Worm (Caenorhabditis elegans) whole organism, L1 larva: Measurements from ENCODE around the gene nhr-208.
"Not testable (repeated sequence)": the region's sequence is repeated elsewhere in the genome, so short reads cannot be mapped to it uniquely, and the experiment has no call there.

Experiments
- C04F5.9 ChIP-seq: sonication (generic microtip); optimal IDR thresholded peaks from 2 replicates; lab custom pipeline; 2016; ENCODE audit warnings: missing genetic modification characterization, missing compliant biosample characterization
- Y116A8C.19 ChIP-seq: sonication (generic microtip); optimal IDR thresholded peaks from 2 replicates; lab custom pipeline; 2016; ENCODE audit warnings: missing compliant biosample characterization, missing genetic modification characterization, borderline replicate concordance
- ama-1 ChIP-seq: fragments of 150-350 bp; optimal IDR thresholded peaks from 2 replicates; lab custom pipeline; 2014
- ceh-63 ChIP-seq: fragments of 200-800 bp; sonication (Bioruptor generic); optimal IDR thresholded peaks from 2 replicates; lab custom pipeline; 2018; ENCODE audit warnings: mild to moderate bottlenecking, missing genetic modification characterization, missing compliant biosample characterization
- ceh-82 ChIP-seq, 3 experiments: fragments of 150-350 bp in 1 of 3; sonication (generic microtip) in 2 of 3; optimal IDR thresholded peaks; 2 replicates each; lab custom pipeline; 2014 to 2017; ENCODE audit warnings: missing biosample characterization in 3 of 3, missing genetic modification characterization in 3 of 3
- dpl-1 ChIP-seq, 3 experiments: fragments of 150-350 bp in 2 of 3; sonication (generic microtip) in 1 of 3; optimal IDR thresholded peaks; 2 replicates each; lab custom pipeline; 2014 to 2017; ENCODE audit warnings: missing biosample characterization in 3 of 3, missing genetic modification characterization in 3 of 3, missing genetic modification reagents in 3 of 3
- dsc-1 ChIP-seq: sonication (generic microtip); optimal IDR thresholded peaks from 2 replicates; lab custom pipeline; 2016; ENCODE audit warnings: mild to moderate bottlenecking, missing genetic modification characterization, missing compliant biosample characterization
- egl-13 ChIP-seq: sonication (generic microtip); optimal IDR thresholded peaks from 2 replicates; lab custom pipeline; 2016; ENCODE audit warnings: missing genotype, missing genetic modification reagents, missing genetic modification characterization, missing compliant biosample characterization
- egl-27 ChIP-seq, 2 experiments: fragments of 150-350 bp in 1 of 2; sonication (generic microtip); optimal IDR thresholded peaks; 3 replicates each; lab custom pipeline; 2017 to 2018; ENCODE audit warnings: missing biosample characterization in 2 of 2, missing genetic modification characterization in 2 of 2, missing genetic modification reagents in 2 of 2
- elt-3 ChIP-seq, 6 experiments: fragments of 150-350 bp in 1 of 6; sonication (generic microtip); optimal IDR thresholded peaks; 2 replicates each; lab custom pipeline; 2017 to 2018; ENCODE audit warnings: missing biosample characterization in 6 of 6, missing genetic modification characterization in 6 of 6, inconsistent platforms in 1 of 6
- ets-5 ChIP-seq: fragments of 200-800 bp; sonication (Bioruptor generic); IDR thresholded peaks from 2 replicates; pipeline ENCODE4 v1.3.6; 2022; ENCODE audit warnings: missing genetic modification characterization, missing compliant biosample characterization
- fkh-10 ChIP-seq: sonication (generic microtip); optimal IDR thresholded peaks from 2 replicates; lab custom pipeline; 2017; ENCODE audit warnings: missing biosample characterization, missing genetic modification reagents, missing genetic modification characterization
- fkh-4 ChIP-seq: sonication (generic microtip); optimal IDR thresholded peaks from 2 replicates; lab custom pipeline; 2016; ENCODE audit warnings: missing compliant biosample characterization, missing genetic modification characterization, borderline replicate concordance
- grh-1 ChIP-seq: fragments of 200-800 bp; sonication (Bioruptor generic); IDR thresholded peaks from 2 replicates; pipeline ENCODE4 v1.3.6; 2022; ENCODE audit warnings: missing genetic modification reagents, missing genetic modification characterization, missing compliant biosample characterization
- hlh-4 ChIP-seq: sonication (generic microtip); optimal IDR thresholded peaks from 2 replicates; lab custom pipeline; 2016; ENCODE audit warnings: mild to moderate bottlenecking, missing genetic modification characterization, missing compliant biosample characterization
- irx-1 ChIP-seq: sonication (generic microtip); optimal IDR thresholded peaks from 2 replicates; lab custom pipeline; 2016; ENCODE audit warnings: missing genetic modification characterization, missing compliant biosample characterization
- lin-14 ChIP-seq: fragments of 200-800 bp; sonication (Bioruptor generic); optimal IDR thresholded peaks from 2 replicates; lab custom pipeline; 2018; ENCODE audit warnings: mild to moderate bottlenecking, missing genetic modification characterization, moderate library complexity, missing compliant biosample characterization
- lin-35 ChIP-seq, 2 experiments: fragments of 150-350 bp; optimal IDR thresholded peaks; 2 replicates each; lab custom pipeline; 2014; ENCODE audit warnings: missing biosample characterization in 2 of 2, missing genetic modification characterization in 2 of 2, missing genetic modification reagents in 2 of 2
- lsy-2 ChIP-seq, 2 experiments: fragments of 150-350 bp; optimal IDR thresholded peaks; 2 replicates each; lab custom pipeline; 2014; ENCODE audit warnings: missing biosample characterization in 2 of 2, missing genetic modification characterization in 2 of 2
- mab-9 ChIP-seq: fragments of 200-800 bp; sonication (Bioruptor generic); IDR thresholded peaks from 2 replicates; pipeline ENCODE4 v1.3.6; 2022; ENCODE audit warnings: missing genetic modification reagents, missing genetic modification characterization, missing compliant biosample characterization
- mep-1 ChIP-seq: fragments of 150-350 bp; optimal IDR thresholded peaks from 2 replicates; lab custom pipeline; 2014; ENCODE audit warnings: missing biosample characterization, missing genetic modification characterization
- nhr-12 ChIP-seq: sonication (generic microtip); optimal IDR thresholded peaks from 2 replicates; lab custom pipeline; 2017; ENCODE audit warnings: missing biosample characterization, missing genetic modification characterization
- nhr-19 ChIP-seq: fragments of 200-800 bp; sonication (Bioruptor generic); conservative IDR thresholded peaks from 2 replicates; pipeline ENCODE4 v1.3.6; 2022; ENCODE audit warnings: missing genetic modification characterization, missing compliant biosample characterization
- nhr-28 ChIP-seq: fragments of 150-350 bp; optimal IDR thresholded peaks from 2 replicates; lab custom pipeline; 2014; ENCODE audit warnings: missing biosample characterization, missing genetic modification characterization
- nhr-84 ChIP-seq: sonication (generic microtip); optimal IDR thresholded peaks from 2 replicates; lab custom pipeline; 2017; ENCODE audit warnings: missing biosample characterization, missing genetic modification characterization
- pqm-1 ChIP-seq: sonication (generic microtip); optimal IDR thresholded peaks from 3 replicates; lab custom pipeline; 2017; ENCODE audit warnings: missing biosample characterization, missing genetic modification characterization
- rnt-1 ChIP-seq: sonication (generic microtip); optimal IDR thresholded peaks from 2 replicates; lab custom pipeline; 2016; ENCODE audit warnings: mild to moderate bottlenecking, missing genetic modification characterization, moderate library complexity, missing compliant biosample characterization
- skn-1 ChIP-seq: fragments of 150-350 bp; optimal IDR thresholded peaks from 2 replicates; lab custom pipeline; 2014; ENCODE audit warnings: missing biosample characterization, missing genetic modification characterization
- snu-23 ChIP-seq: sonication (generic microtip); optimal IDR thresholded peaks from 2 replicates; lab custom pipeline; 2016; ENCODE audit warnings: missing genetic modification characterization, missing compliant biosample characterization
- sptf-1 ChIP-seq: fragments of 150-350 bp; optimal IDR thresholded peaks from 2 replicates; lab custom pipeline; 2014; ENCODE audit warnings: missing biosample characterization, missing genetic modification characterization
- swsn-7 ChIP-seq: sonication (generic microtip); optimal IDR thresholded peaks from 2 replicates; lab custom pipeline; 2016; ENCODE audit warnings: missing genetic modification characterization, missing compliant biosample characterization
- tlp-1 ChIP-seq: fragments of 150-350 bp; optimal IDR thresholded peaks from 2 replicates; lab custom pipeline; 2014; ENCODE audit warnings: missing biosample characterization, missing genetic modification characterization
- unc-30 ChIP-seq: sonication (generic microtip); optimal IDR thresholded peaks from 2 replicates; lab custom pipeline; 2017; ENCODE audit warnings: missing biosample characterization, missing genetic modification characterization
- zag-1 ChIP-seq: fragments of 150-350 bp; optimal IDR thresholded peaks from 2 replicates; lab custom pipeline; 2014; ENCODE audit warnings: missing biosample characterization, missing genetic modification characterization
- zip-4 ChIP-seq: fragments of 200-800 bp; sonication (Bioruptor generic); optimal IDR thresholded peaks from 2 replicates; lab custom pipeline; 2018; ENCODE audit warnings: mild to moderate bottlenecking, missing genetic modification characterization, moderate library complexity, missing compliant biosample characterization
- ztf-11 ChIP-seq, 2 experiments: sonication (generic microtip); optimal IDR thresholded peaks; 2 replicates each; lab custom pipeline; 2016 to 2017; ENCODE audit warnings: missing genetic modification characterization in 2 of 2, missing biosample characterization in 1 of 2, missing compliant biosample characterization in 1 of 2
- ztf-4 ChIP-seq: fragments of 150-350 bp; optimal IDR thresholded peaks from 2 replicates; lab custom pipeline; 2014; ENCODE audit warnings: missing biosample characterization, missing genetic modification characterization

nhr-208 gene

ce11 chrV:12117567-12118053 is 23.5 kb downstream of the nhr-208 start, which contains the start of gene C13C4.8:
Gene C13C4.8, plus strand, starts transcription at chrV:12118003.
- TF ChIP-seq C04F5.9 (tag; lab: Kevin White, UChicago) (no peak), fkh-4 (tag; lab: Kevin White, UChicago) (no peak), rnt-1 (tag; lab: Kevin White, UChicago) (no peak), ets-5 (no peak), sptf-1 (tag; lab: Kevin White, UChicago) (no peak), grh-1 (GFP tag; lab: Robert Waterston, UW) (no peak), mep-1 (tag; lab: Kevin White, UChicago) (no peak), ceh-63 (GFP tag; lab: Kevin White, UChicago) (no peak), hlh-4 (tag; lab: Kevin White, UChicago) (no peak), egl-27 (tag; optimal IDR thresholded peaks at IDR 0.05; lab: Kevin White, UChicago) (no peak), nhr-19 (GFP tag; lab: Robert Waterston, UW) (no peak), ztf-4 (tag; lab: Kevin White, UChicago) (no peak), Y116A8C.19 (tag; lab: Kevin White, UChicago) (no peak), egl-13 (tag; lab: Kevin White, UChicago) (no peak), nhr-12 (tag; lab: Kevin White, UChicago) (no peak), nhr-84 (no peak), pqm-1 (tag; lab: Kevin White, UChicago) (no peak)

ce11 chrV:12120381-12120780 is 26.3 kb downstream of the nhr-208 start, which contains the start of gene C13C4.7:
Gene C13C4.7, minus strand, starts transcription at chrV:12120481.
- no peak for TF ChIP-seq irx-1 (tag; lab: Kevin White, UChicago)

ce11 chrV:12121274-12121673 is 27.2 kb downstream of the nhr-208 start, which contains the start of gene C13C4.6:
Gene C13C4.6, plus strand, starts transcription at chrV:12121574.
- TF ChIP-seq ama-1 (lab: Kevin White, UChicago) (no peak), pqm-1 (tag; lab: Kevin White, UChicago) (no peak), nhr-28 (tag; lab: Kevin White, UChicago) (no peak), ceh-82 (tag; optimal IDR thresholded peaks at IDR 0.05; lab: Kevin White, UChicago) (no peak), lsy-2 (tag; optimal IDR thresholded peaks at IDR 0.05; lab: Kevin White, UChicago) (no peak), grh-1 (GFP tag; lab: Robert Waterston, UW) (no peak), skn-1 (tag; lab: Kevin White, UChicago) (no peak), lin-35 (GFP tag; optimal IDR thresholded peaks at IDR 0.05; lab: Kevin White, UChicago) (no peak), hlh-4 (tag; lab: Kevin White, UChicago) (no peak), zag-1 (tag; lab: Kevin White, UChicago) (no peak)

- TF ChIP-seq elt-3 (tag; optimal IDR thresholded peaks at IDR 0.05; lab: Kevin White, UChicago); skn-1 (tag; lab: Kevin White, UChicago); lin-14: not testable (repeated sequence)
Measured at ce11 chrV:12130688-12131087, 36.6 kb downstream of the nhr-208 start, which contains the start of gene C27A7.6. Gene C27A7.6, minus strand, starts transcription at chrV:12130788.

- TF ChIP-seq mab-9 (GFP tag; lab: Robert Waterston, UW); zag-1 (tag; lab: Kevin White, UChicago); grh-1 (GFP tag; lab: Robert Waterston, UW): not testable (repeated sequence)
Measured at ce11 chrV:12131157-12131556, 37.0 kb downstream of the nhr-208 start, which contains the start of gene enpp-1. Gene enpp-1, plus strand, starts transcription at chrV:12131457.

- TF ChIP-seq dpl-1 (GFP tag; optimal IDR thresholded peaks at IDR 0.05; lab: Kevin White, UChicago) (no peak), ceh-63 (GFP tag; lab: Kevin White, UChicago) (no peak), irx-1 (tag; lab: Kevin White, UChicago) (no peak), swsn-7 (tag; lab: Kevin White, UChicago) (no peak), nhr-28 (tag; lab: Kevin White, UChicago) (no peak), rnt-1 (tag; lab: Kevin White, UChicago) (no peak), dsc-1 (tag; lab: Kevin White, UChicago) (no peak), C04F5.9 (tag; lab: Kevin White, UChicago) (no peak), nhr-84 (no peak), mab-9 (GFP tag; lab: Robert Waterston, UW) (no peak), egl-13 (tag; lab: Kevin White, UChicago) (no peak), fkh-10 (GFP tag; lab: Kevin White, UChicago) (no peak), unc-30 (tag; lab: Kevin White, UChicago) (no peak), snu-23 (GFP tag; lab: Kevin White, UChicago) (no peak), ztf-11 (tag; optimal IDR thresholded peaks at IDR 0.05; lab: Kevin White, UChicago) (no peak), nhr-19 (GFP tag; lab: Robert Waterston, UW) (no peak), tlp-1 (tag; lab: Kevin White, UChicago) (no peak), zip-4 (GFP tag; lab: Kevin White, UChicago) (no peak)
Measured at ce11 chrV:12137942-12138341, 43.8 kb downstream of the nhr-208 start.
